Worm (Caenorhabditis elegans) whole organism, young adult: Measurements from ENCODE around the gene his-69.

ENCODE experiments used
- attf-6 ChIP-seq: fragments of 200-800 bp; sonication (Bioruptor generic); IDR thresholded peaks from 2 replicates; pipeline ENCODE4 v1.3.6; 2022; ENCODE audit warnings: missing genetic modification reagents, missing genetic modification characterization, missing compliant biosample characterization
- rpc-1 ChIP-seq, 2 experiments: fragments of 150-350 bp in 1 of 2; sonication (generic microtip) in 1 of 2; optimal IDR thresholded peaks; 2 replicates each; lab custom pipeline; 2014 to 2018; ENCODE audit warnings: missing biosample characterization in 1 of 2, missing genetic modification characterization in 1 of 2, missing genetic modification reagents in 1 of 2, missing genotype in 1 of 2
- snpc-3.4 ChIP-seq: sonication (generic microtip); optimal IDR thresholded peaks from 2 replicates; lab custom pipeline; 2017; ENCODE audit warnings: missing genetic modification characterization, mild to moderate bottlenecking, missing compliant biosample characterization, antibody characterized with exemption, moderate library complexity, missing genotype, missing genetic modification reagents

- TF ChIP-seq snpc-3.4 (tag; lab: Kevin White, UChicago) (no peak), rpc-1 (optimal IDR thresholded peaks at IDR 0.05; lab: Kevin White, UChicago) (no peak), rpc-1 (tag; optimal IDR thresholded peaks at IDR 0.05; lab: Kevin White, UChicago) (no peak), attf-6 (GFP tag; lab: Robert Waterston, UW) (no peak)
Measured at ce11 chrIII:4087565-4087964, 29.0 kb upstream of the his-69 start.
